Fruit fly (Drosophila melanogaster) whole organism, embryonic: ENCODE results near the gene mthl12.

Source experiments
- Bgb ChIP-seq: fragments of 200-800 bp; sonication (Bioruptor generic); IDR thresholded peaks from 2 replicates; pipeline ENCODE4 v1.3.6; 2022; ENCODE audit warnings: missing biosample characterization, missing genetic modification characterization; ENCODE audit not compliant: partially characterized antibody
- CG10959 ChIP-seq: fragments of 200-800 bp; sonication (Bioruptor generic); IDR thresholded peaks from 2 replicates; pipeline ENCODE4 v1.3.6; 2022; ENCODE audit warnings: missing biosample characterization, missing genetic modification characterization
- CG12299 ChIP-seq: fragments of 200-800 bp; sonication (Bioruptor generic); optimal IDR thresholded peaks from 2 replicates; lab custom pipeline; 2018; ENCODE audit warnings: missing biosample characterization, mild to moderate bottlenecking, missing genetic modification characterization
- CG17361 ChIP-seq: fragments of 200-800 bp; sonication (Bioruptor generic); IDR thresholded peaks from 3 replicates; pipeline ENCODE4 v1.3.6; 2022; ENCODE audit warnings: missing biosample characterization, missing genetic modification characterization
- CG18599 ChIP-seq: fragments of 200-800 bp; sonication (Bioruptor generic); optimal IDR thresholded peaks from 3 replicates; lab custom pipeline; 2017; ENCODE audit warnings: missing biosample characterization, missing genetic modification characterization, mild to moderate bottlenecking, moderate library complexity, missing genetic modification reagents
- CG2678 ChIP-seq: fragments of 200-800 bp; sonication (Bioruptor generic); optimal IDR thresholded peaks from 3 replicates; lab custom pipeline; 2019; ENCODE audit warnings: missing biosample characterization, mild to moderate bottlenecking, missing genetic modification characterization, moderate library complexity
- CG2875 ChIP-seq: fragments of 200-800 bp; sonication (Bioruptor generic); optimal IDR thresholded peaks from 2 replicates; lab custom pipeline; 2017; ENCODE audit warnings: missing biosample characterization, mild to moderate bottlenecking, missing genetic modification characterization, missing genetic modification reagents
- CG30403 ChIP-seq: fragments of 200-800 bp; sonication (Bioruptor generic); optimal IDR thresholded peaks from 3 replicates; lab custom pipeline; 2016; ENCODE audit warnings: missing biosample characterization, missing genetic modification characterization
- CG42726 ChIP-seq: fragments of 200-800 bp; sonication (Bioruptor generic); IDR thresholded peaks from 2 replicates; pipeline ENCODE4 v1.3.6; 2022; ENCODE audit warnings: missing biosample characterization, missing genetic modification characterization; ENCODE audit not compliant: partially characterized antibody
- CG7271 ChIP-seq: fragments of 200-800 bp; sonication (Bioruptor generic); optimal IDR thresholded peaks from 2 replicates; lab custom pipeline; 2018; ENCODE audit warnings: missing biosample characterization, mild to moderate bottlenecking, missing genetic modification characterization, moderate library complexity
- CG7357 ChIP-seq: fragments of 200-800 bp; sonication (Bioruptor generic); IDR thresholded peaks from 3 replicates; pipeline ENCODE4 v1.3.6; 2022; ENCODE audit warnings: missing biosample characterization, missing genetic modification characterization
- CG7372 ChIP-seq: fragments of 200-800 bp; sonication (Bioruptor generic); IDR thresholded peaks from 2 replicates; pipeline ENCODE4 v1.3.6; 2022; ENCODE audit warnings: missing biosample characterization, missing genetic modification characterization
- CG7745 ChIP-seq: fragments of 200-800 bp; sonication (Bioruptor generic); optimal IDR thresholded peaks from 2 replicates; lab custom pipeline; 2018; ENCODE audit warnings: missing biosample characterization, mild to moderate bottlenecking, missing genetic modification characterization, moderate library complexity
- CG8359 ChIP-seq: fragments of 200-800 bp; sonication (Bioruptor generic); optimal IDR thresholded peaks from 2 replicates; lab custom pipeline; 2017; ENCODE audit warnings: missing biosample characterization, mild to moderate bottlenecking, missing genetic modification characterization, borderline replicate concordance
- CG8765 ChIP-seq: fragments of 200-800 bp; sonication (Bioruptor generic); IDR thresholded peaks from 2 replicates; pipeline ENCODE4 v1.3.6; 2022; ENCODE audit warnings: missing biosample characterization, missing genetic modification characterization
- CoRest ChIP-seq: fragments of 200-800 bp; sonication (Bioruptor generic); optimal IDR thresholded peaks from 3 replicates; lab custom pipeline; 2018; ENCODE audit warnings: missing biosample characterization, mild to moderate bottlenecking, missing genetic modification characterization, moderate library complexity
- Dip3 ChIP-seq: fragments of 200-800 bp; sonication (Bioruptor generic); optimal IDR thresholded peaks from 3 replicates; lab custom pipeline; 2016; ENCODE audit warnings: missing biosample characterization, missing genetic modification characterization
- Dll ChIP-seq: fragments of 200-800 bp; sonication (Bioruptor generic); IDR thresholded peaks from 4 replicates; pipeline ENCODE4 v1.3.6; 2022; ENCODE audit warnings: missing biosample characterization, missing genetic modification characterization; ENCODE audit not compliant: partially characterized antibody
- Fer3 ChIP-seq: fragments of 200-800 bp; sonication (Bioruptor generic); optimal IDR thresholded peaks from 2 replicates; lab custom pipeline; 2018; ENCODE audit warnings: missing biosample characterization, mild to moderate bottlenecking, missing genetic modification characterization, moderate library complexity
- Gsc ChIP-seq: fragments of 200-800 bp; sonication (Bioruptor generic); IDR thresholded peaks from 2 replicates; pipeline ENCODE4 v1.3.6; 2022; ENCODE audit warnings: missing biosample characterization, missing genetic modification characterization
- HLHmδ ChIP-seq: fragments of 200-800 bp; sonication (Bioruptor generic); optimal IDR thresholded peaks from 2 replicates; lab custom pipeline; 2018; ENCODE audit warnings: missing biosample characterization, mild to moderate bottlenecking, missing genetic modification characterization, moderate library complexity
- Hand ChIP-seq: fragments of 200-800 bp; sonication (Bioruptor generic); optimal IDR thresholded peaks from 2 replicates; lab custom pipeline; 2017; ENCODE audit warnings: mild to moderate bottlenecking, missing biosample characterization, missing genetic modification reagents, missing genetic modification characterization
- Kr ChIP-seq: fragments of 200-800 bp; sonication (Bioruptor generic); optimal IDR thresholded peaks from 2 replicates; lab custom pipeline; 2017; ENCODE audit warnings: missing biosample characterization, mild to moderate bottlenecking, missing genetic modification characterization
- MESR4 ChIP-seq: fragments of 200-800 bp; sonication (Bioruptor generic); optimal IDR thresholded peaks from 2 replicates; lab custom pipeline; 2018; ENCODE audit warnings: missing biosample characterization, mild to moderate bottlenecking, missing genetic modification characterization, moderate library complexity
- Nf-YB ChIP-seq: fragments of 200-800 bp; sonication (Bioruptor generic); optimal IDR thresholded peaks from 3 replicates; lab custom pipeline; 2019; ENCODE audit warnings: missing biosample characterization, mild to moderate bottlenecking, missing genetic modification characterization, moderate library complexity
- Side ChIP-seq: fragments of 200-800 bp; sonication (Bioruptor generic); optimal IDR thresholded peaks from 2 replicates; lab custom pipeline; 2016; ENCODE audit warnings: missing biosample characterization, missing genetic modification characterization
- YL-1 ChIP-seq: fragments of 200-800 bp; sonication (Bioruptor generic); optimal IDR thresholded peaks from 3 replicates; lab custom pipeline; 2017; ENCODE audit warnings: missing biosample characterization, mild to moderate bottlenecking, missing genetic modification characterization
- al ChIP-seq: fragments of 200-800 bp; sonication (Bioruptor generic); IDR thresholded peaks from 2 replicates; pipeline ENCODE4 v1.3.6; 2022; ENCODE audit warnings: missing biosample characterization, missing genetic modification characterization
- aop ChIP-seq: fragments of 200-800 bp; sonication (Bioruptor generic); IDR thresholded peaks from 2 replicates; pipeline ENCODE4 v1.3.6; 2022; ENCODE audit warnings: missing biosample characterization, missing genetic modification characterization
- ap ChIP-seq: fragments of 200-800 bp; sonication (Bioruptor generic); IDR thresholded peaks from 2 replicates; pipeline ENCODE4 v1.3.6; 2022; ENCODE audit warnings: missing biosample characterization, missing genetic modification characterization
- ash1 ChIP-seq: fragments of 200-800 bp; sonication (Bioruptor generic); optimal IDR thresholded peaks from 2 replicates; lab custom pipeline; 2018; ENCODE audit warnings: missing biosample characterization, mild to moderate bottlenecking, missing genetic modification characterization
- ato ChIP-seq: fragments of 200-800 bp; sonication (Bioruptor generic); IDR thresholded peaks from 2 replicates; pipeline ENCODE4 v1.3.6; 2022; ENCODE audit warnings: missing biosample characterization, missing genetic modification characterization; ENCODE audit not compliant: partially characterized antibody
- bbx ChIP-seq: fragments of 200-800 bp; sonication (Bioruptor generic); IDR thresholded peaks from 2 replicates; pipeline ENCODE4 v1.3.6; 2022; ENCODE audit warnings: missing biosample characterization, missing genetic modification characterization; ENCODE audit not compliant: partially characterized antibody
- crc ChIP-seq: fragments of 200-800 bp; sonication (Bioruptor generic); optimal IDR thresholded peaks from 2 replicates; lab custom pipeline; 2016; ENCODE audit warnings: missing biosample characterization, missing genetic modification characterization
- en ChIP-seq: fragments of 200-800 bp; sonication (Bioruptor generic); optimal IDR thresholded peaks from 2 replicates; lab custom pipeline; 2016; ENCODE audit warnings: missing biosample characterization, missing genetic modification characterization
- esg ChIP-seq: fragments of 200-800 bp; sonication (Bioruptor generic); conservative IDR thresholded peaks from 2 replicates; pipeline ENCODE4 v1.3.6; 2022; ENCODE audit warnings: missing biosample characterization, missing genetic modification characterization
- fd3F ChIP-seq: fragments of 200-800 bp; sonication (Bioruptor generic); optimal IDR thresholded peaks from 2 replicates; lab custom pipeline; 2018; ENCODE audit warnings: missing biosample characterization, mild to moderate bottlenecking, missing genetic modification characterization, moderate library complexity
- gcm2 ChIP-seq: fragments of 200-800 bp; sonication (Bioruptor generic); optimal IDR thresholded peaks from 2 replicates; lab custom pipeline; 2016; ENCODE audit warnings: missing biosample characterization, missing genetic modification characterization
- gro ChIP-seq: fragments of 200-800 bp; sonication (Bioruptor generic); optimal IDR thresholded peaks from 2 replicates; lab custom pipeline; 2016; ENCODE audit warnings: missing biosample characterization, missing genetic modification characterization
- hbn ChIP-seq: fragments of 200-800 bp; sonication (Bioruptor generic); IDR thresholded peaks from 2 replicates; pipeline ENCODE4 v1.3.6; 2022; ENCODE audit warnings: missing biosample characterization, missing genetic modification characterization; ENCODE audit not compliant: partially characterized antibody
- knrl ChIP-seq: fragments of 200-800 bp; sonication (Bioruptor generic); IDR thresholded peaks from 3 replicates; pipeline ENCODE4 v1.3.6; 2022; ENCODE audit warnings: missing biosample characterization, missing genetic modification characterization; ENCODE audit not compliant: partially characterized antibody
- lola ChIP-seq, 3 experiments: fragments of >200 bp in 2 of 3; fragments of 200-800 bp in 1 of 3; sonication (Bioruptor generic) in 1 of 3; optimal IDR thresholded peaks; 2 replicates each; lab custom pipeline; 2017 to 2019; ENCODE audit warnings: missing biosample characterization in 3 of 3, missing genetic modification characterization in 3 of 3, mild to moderate bottlenecking in 1 of 3, moderate library complexity in 1 of 3
- otp ChIP-seq: fragments of 200-800 bp; sonication (Bioruptor generic); IDR thresholded peaks from 3 replicates; pipeline ENCODE4, ENCODE4 v1.3.6; 2022; ENCODE audit warnings: missing biosample characterization, missing genetic modification characterization
- pb ChIP-seq: fragments of 200-800 bp; sonication (Bioruptor generic); optimal IDR thresholded peaks from 3 replicates; lab custom pipeline; 2016; ENCODE audit warnings: missing biosample characterization, missing genetic modification characterization
- ssp ChIP-seq: fragments of 200-800 bp; sonication (Bioruptor generic); IDR thresholded peaks from 2 replicates; pipeline ENCODE4 v1.3.6; 2022; ENCODE audit warnings: missing biosample characterization, missing genetic modification characterization
- toy ChIP-seq: fragments of 200-800 bp; sonication (Bioruptor generic); IDR thresholded peaks from 2 replicates; pipeline ENCODE4 v1.3.6; 2022; ENCODE audit warnings: missing biosample characterization, missing genetic modification characterization
- wor ChIP-seq: fragments of 200-800 bp; sonication (Bioruptor generic); IDR thresholded peaks from 2 replicates; pipeline ENCODE4 v1.3.6; 2022; ENCODE audit warnings: missing biosample characterization, missing genetic modification characterization

Gene mthl12

dm6 chr3R:13366561-13367518, 13.4 kb downstream of the mthl12 start, which contains the start of gene Elp6 (continued):
- TF ChIP-seq Kr (GFP tag; lab: Kevin White, UChicago) (no peak), knrl (no peak), gro (GFP tag; lab: Kevin White, UChicago) (peak; percentile 44), hbn (no peak), lola (GFP tag; optimal IDR thresholded peaks at IDR 0.05; lab: Kevin White, UChicago) (no peak), YL-1 (GFP tag; lab: Kevin White, UChicago) (no peak), CG2875 (GFP tag; lab: Kevin White, UChicago) (peak; percentile 34), CG2678 (peak; percentile 85), CG42726 (GFP tag; lab: Robert Waterston, UW) (no peak), Side (GFP tag; lab: Kevin White, UChicago) (peak; percentile 3), CG12299 (no peak), HLHmδ (no peak), Fer3 (peak; percentile 65), otp (no peak), Dip3 (GFP tag; lab: Kevin White, UChicago) (peak; percentile 47), CG7357 (GFP tag; lab: Robert Waterston, UW) (no peak), fd3F (GFP tag; lab: Kevin White, UChicago) (peak; percentile 34), Gsc (GFP tag; lab: Robert Waterston, UW) (0 out of 2 replicates have a peak, but pooled peaks have one; percentile 25), MESR4 (GFP tag; lab: Kevin White, UChicago) (peak; percentile 23), Nf-YB (GFP tag; lab: Kevin White, UChicago) (peak; percentile 0), wor (GFP tag; lab: Robert Waterston, UW) (no peak), toy (no peak), CG10959 (no peak), esg (GFP tag; lab: Robert Waterston, UW) (peak; percentile 64), crc (GFP tag; lab: Kevin White, UChicago) (peak; percentile 35), ash1 (GFP tag; lab: Kevin White, UChicago) (no peak), bbx (GFP tag; lab: Robert Waterston, UW) (no peak), CG7372 (peak; percentile 52; the same call in 1 of the 2 replicates), CG8765 (GFP tag; lab: Robert Waterston, UW) (no peak), CG18599 (GFP tag; lab: Kevin White, UChicago) (peak; percentile 78), CG7745 (tag; lab: Kevin White, UChicago) (no peak), en (GFP tag; lab: Kevin White, UChicago) (no peak), ap (GFP tag; lab: Robert Waterston, UW) (peak; percentile 52), ato (no peak), ssp (GFP tag; lab: Robert Waterston, UW) (peak; percentile 46), Dll (GFP tag; lab: Robert Waterston, UW) (no peak), CG8359 (no peak), al (GFP tag; lab: Robert Waterston, UW) (peak; percentile 35; the same call in 1 of the 2 replicates), aop (no peak), gcm2 (peak; percentile 49), pb (GFP tag; lab: Kevin White, UChicago) (no peak), CG7271 (tag; lab: Kevin White, UChicago) (no peak), CG30403 (GFP tag; lab: Kevin White, UChicago) (peak; percentile 87), Bgb (GFP tag; lab: Robert Waterston, UW) (no peak), Hand (GFP tag; lab: Kevin White, UChicago) (peak; percentile 61), CG17361 (GFP tag; lab: Robert Waterston, UW) (peak; percentile 90), CoRest (tag; lab: Kevin White, UChicago) (peak; percentile 80)
